Fruit fly (Drosophila melanogaster): ENCODE data around the gene Msp300.

- TF ChIP-seq CTCF (optimal IDR thresholded peaks at IDR 0.05), result no peak
- TF ChIP-seq CG8478 (optimal IDR thresholded peaks at IDR 0.05), result no peak
Measured at dm6 chr2L:5209244-5210144, 108.8 kb downstream of the Msp300 start.

Data from S2 (cell line).